Worm (Caenorhabditis elegans): ENCODE results near the gene Y102E9.6.

Y102E9.6 gene

DNA sequence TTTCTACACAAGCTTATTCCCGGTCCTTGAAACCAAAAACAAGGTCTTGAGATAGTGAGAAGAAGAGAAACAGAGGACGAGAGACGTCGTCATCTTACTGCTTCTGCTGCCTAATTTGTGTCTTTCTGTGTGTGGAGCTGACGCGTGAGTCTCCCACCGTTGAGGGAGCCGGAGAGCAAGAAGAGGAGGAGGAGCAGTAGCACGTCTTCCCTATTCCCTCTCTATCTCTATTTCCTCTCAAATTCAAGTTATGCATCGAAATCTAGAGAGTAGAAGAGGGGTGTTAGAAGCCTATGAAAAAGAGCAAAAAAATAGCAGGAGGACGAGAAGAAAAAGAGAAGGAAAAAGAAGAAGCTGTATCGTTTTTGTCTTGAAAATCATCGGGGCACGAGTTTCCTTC, 41.3 kb downstream of the Y102E9.6 start:
- TF ChIP-seq nhr-28 (tag; optimal IDR thresholded peaks at IDR 0.05) (no peak), lin-32 (GFP tag; optimal IDR thresholded peaks at IDR 0.05) (no peak), ces-1 (GFP tag; optimal IDR thresholded peaks at IDR 0.05) (peak; percentile 69)

DNA sequence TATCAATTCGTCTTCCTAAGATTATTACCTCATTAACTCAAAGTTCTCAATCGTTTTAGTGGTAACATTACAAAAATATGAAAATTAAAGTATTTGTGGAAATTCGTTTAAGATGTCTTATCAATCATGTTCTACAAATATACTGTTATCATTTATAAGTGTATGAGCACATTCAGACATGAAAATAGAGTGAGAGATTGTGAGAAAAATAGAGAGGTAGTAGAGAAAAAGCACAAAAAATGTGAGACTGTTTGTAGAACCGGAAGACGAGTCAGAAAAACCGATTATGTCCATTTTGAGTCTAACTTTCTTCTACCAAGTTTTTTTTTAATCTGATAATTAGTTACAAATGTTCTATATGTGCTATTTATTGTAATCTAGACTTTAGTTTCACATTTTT, 43.2 kb downstream of the Y102E9.6 start:
- TF ChIP-seq sptf-1 (tag; optimal IDR thresholded peaks at IDR 0.05) (no peak), flh-1 (GFP tag; optimal IDR thresholded peaks at IDR 0.05) (no peak), elt-3 (tag; optimal IDR thresholded peaks at IDR 0.05) (no peak), sem-2 (GFP tag; optimal IDR thresholded peaks at IDR 0.05) (no peak), nhr-76 (tag; optimal IDR thresholded peaks at IDR 0.05) (no peak), snpc-4 (tag; optimal IDR thresholded peaks at IDR 0.05) (no peak), nhr-2 (tag; optimal IDR thresholded peaks at IDR 0.05) (no peak), ceh-83 (GFP tag; optimal IDR thresholded peaks at IDR 0.05) (no peak), nhr-237 (tag; optimal IDR thresholded peaks at IDR 0.05) (no peak), cnd-1 (tag; optimal IDR thresholded peaks at IDR 0.05) (no peak), unc-39 (tag; optimal IDR thresholded peaks at IDR 0.05) (no peak), mep-1 (tag; optimal IDR thresholded peaks at IDR 0.05) (no peak), lsy-2 (tag; optimal IDR thresholded peaks at IDR 0.05) (no peak), zip-8 (tag; optimal IDR thresholded peaks at IDR 0.05) (no peak), unc-62 (GFP tag; optimal IDR thresholded peaks at IDR 0.05) (no peak), nhr-12 (tag; optimal IDR thresholded peaks at IDR 0.05) (no peak), lin-13 (tag; optimal IDR thresholded peaks at IDR 0.05) (no peak), ces-1 (GFP tag; optimal IDR thresholded peaks at IDR 0.05) (no peak), ham-2 (GFP tag; optimal IDR thresholded peaks at IDR 0.05) (no peak)

DNA sequence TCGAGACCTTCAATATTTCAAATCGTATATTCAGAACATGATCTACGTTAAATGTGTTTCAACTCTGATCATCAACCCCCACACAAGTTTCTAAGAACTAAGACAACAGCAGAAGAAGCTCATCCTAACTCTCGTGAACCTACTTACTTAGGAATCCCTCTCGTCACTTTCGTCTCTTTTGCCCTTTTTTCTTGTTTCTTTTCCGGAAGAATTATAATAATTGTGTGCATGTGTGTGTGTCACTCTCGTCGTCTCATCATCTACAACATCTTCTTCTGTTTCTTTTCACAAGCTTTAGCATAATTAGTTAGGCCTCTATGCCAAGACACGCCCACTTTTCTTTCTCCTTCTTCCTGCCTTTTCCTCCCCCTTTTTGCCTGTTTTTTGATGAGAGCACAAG, 46.0 kb downstream of the Y102E9.6 start:
- TF ChIP-seq hlh-1 (tag; optimal IDR thresholded peaks at IDR 0.05) (no peak), ces-1 (GFP tag; optimal IDR thresholded peaks at IDR 0.05) (peak; percentile 57)

Data from whole organism, mixed stage, embryonic.